Worm (Caenorhabditis elegans) whole organism, late embryonic: ENCODE data around the gene irld-51.

ENCODE experiments used
- F13H6.1 ChIP-seq: sonication (generic microtip); optimal IDR thresholded peaks from 2 replicates; lab custom pipeline; 2016; ENCODE audit warnings: missing genetic modification characterization, missing compliant biosample characterization
- ama-1 ChIP-seq: fragments of 150-350 bp; optimal IDR thresholded peaks from 2 replicates; lab custom pipeline; 2014
- ceh-2 ChIP-seq: sonication (generic microtip); optimal IDR thresholded peaks from 2 replicates; lab custom pipeline; 2016; ENCODE audit warnings: missing genotype, missing genetic modification characterization, missing compliant biosample characterization
- ceh-24 ChIP-seq: sonication (generic microtip); optimal IDR thresholded peaks from 2 replicates; lab custom pipeline; 2016; ENCODE audit warnings: mild to moderate bottlenecking, missing genetic modification characterization, missing compliant biosample characterization
- ceh-30 ChIP-seq: fragments of 150-350 bp; optimal IDR thresholded peaks from 2 replicates; lab custom pipeline; 2014; ENCODE audit warnings: missing biosample characterization, missing genetic modification characterization
- ceh-34 ChIP-seq: sonication (generic microtip); optimal IDR thresholded peaks from 2 replicates; lab custom pipeline; 2016; ENCODE audit warnings: mild to moderate bottlenecking, missing genetic modification characterization, missing compliant biosample characterization
- ceh-45 ChIP-seq: fragments of 200-800 bp; sonication (Bioruptor generic); IDR thresholded peaks from 2 replicates; pipeline ENCODE4 v1.3.6; 2022; ENCODE audit warnings: missing genetic modification reagents, missing genetic modification characterization, missing compliant biosample characterization
- dmd-4 ChIP-seq: sonication (generic microtip); optimal IDR thresholded peaks from 2 replicates; lab custom pipeline; 2016; ENCODE audit warnings: borderline replicate concordance, missing genetic modification characterization, missing compliant biosample characterization
- dve-1 ChIP-seq: sonication (generic microtip); optimal IDR thresholded peaks from 2 replicates; lab custom pipeline; 2017; ENCODE audit warnings: antibody characterized with exemption, mild to moderate bottlenecking, missing genetic modification characterization, missing compliant biosample characterization
- ets-4 ChIP-seq: sonication (generic microtip); optimal IDR thresholded peaks from 2 replicates; lab custom pipeline; 2016; ENCODE audit warnings: missing genetic modification characterization, missing compliant biosample characterization
- fax-1 ChIP-seq: sonication (generic microtip); optimal IDR thresholded peaks from 2 replicates; lab custom pipeline; 2016; ENCODE audit warnings: missing genotype, missing genetic modification characterization, missing compliant biosample characterization
- gmeb-2 ChIP-seq: sonication (generic microtip); optimal IDR thresholded peaks from 2 replicates; lab custom pipeline; 2016; ENCODE audit warnings: missing genetic modification characterization, inconsistent platforms, missing compliant biosample characterization
- hlh-15 ChIP-seq: sonication (generic microtip); optimal IDR thresholded peaks from 2 replicates; lab custom pipeline; 2016; ENCODE audit warnings: missing genetic modification characterization, missing compliant biosample characterization
- hlh-30 ChIP-seq: sonication (generic microtip); optimal IDR thresholded peaks from 2 replicates; lab custom pipeline; 2017; ENCODE audit warnings: antibody characterized with exemption, missing genetic modification characterization, missing compliant biosample characterization; ENCODE audit not compliant: insufficient read depth
- hlh-6 ChIP-seq: sonication (generic microtip); optimal IDR thresholded peaks from 2 replicates; lab custom pipeline; 2016; ENCODE audit warnings: missing genotype, missing genetic modification characterization, missing compliant biosample characterization
- hlh-8 ChIP-seq: sonication (generic microtip); optimal IDR thresholded peaks from 2 replicates; lab custom pipeline; 2016; ENCODE audit warnings: missing genotype, missing genetic modification characterization, missing compliant biosample characterization
- lin-11 ChIP-seq: fragments of 200-800 bp; sonication (Bioruptor generic); optimal IDR thresholded peaks from 2 replicates; lab custom pipeline; 2018; ENCODE audit warnings: mild to moderate bottlenecking, missing genetic modification characterization, missing compliant biosample characterization
- madf-2 ChIP-seq: sonication (generic microtip); optimal IDR thresholded peaks from 2 replicates; lab custom pipeline; 2017; ENCODE audit warnings: missing genetic modification characterization, missing compliant biosample characterization
- mec-3 ChIP-seq: sonication (generic microtip); optimal IDR thresholded peaks from 2 replicates; lab custom pipeline; 2016; ENCODE audit warnings: borderline replicate concordance, missing genetic modification characterization, missing compliant biosample characterization
- nfya-1 ChIP-seq: sonication (generic microtip); optimal IDR thresholded peaks from 2 replicates; lab custom pipeline; 2017; ENCODE audit warnings: missing genetic modification characterization, mild to moderate bottlenecking, missing compliant biosample characterization, antibody characterized with exemption, moderate library complexity
- nhr-11 ChIP-seq: fragments of 150-350 bp; optimal IDR thresholded peaks from 2 replicates; lab custom pipeline; 2014; ENCODE audit warnings: missing biosample characterization, missing genetic modification characterization
- nhr-232 ChIP-seq: sonication (generic microtip); optimal IDR thresholded peaks from 2 replicates; lab custom pipeline; 2016; ENCODE audit warnings: missing genetic modification characterization, missing compliant biosample characterization
- pat-9 ChIP-seq: fragments of 200-800 bp; sonication (Bioruptor generic); optimal IDR thresholded peaks from 2 replicates; lab custom pipeline; 2018; ENCODE audit warnings: mild to moderate bottlenecking, missing genetic modification characterization, moderate library complexity, missing compliant biosample characterization
- pax-1 ChIP-seq: fragments of 150-350 bp; optimal IDR thresholded peaks from 2 replicates; lab custom pipeline; 2014; ENCODE audit warnings: missing biosample characterization, missing genetic modification characterization
- ref-2 ChIP-seq: sonication (generic microtip); optimal IDR thresholded peaks from 2 replicates; lab custom pipeline; 2016; ENCODE audit warnings: missing genetic modification characterization, missing compliant biosample characterization
- rnt-1 ChIP-seq: sonication (generic microtip); optimal IDR thresholded peaks from 2 replicates; lab custom pipeline; 2016; ENCODE audit warnings: missing genetic modification characterization, missing compliant biosample characterization
- sdc-2 ChIP-seq: sonication (generic microtip); optimal IDR thresholded peaks from 2 replicates; lab custom pipeline; 2016; ENCODE audit warnings: missing genotype, missing genetic modification characterization, missing compliant biosample characterization
- sox-4 ChIP-seq: sonication (generic microtip); optimal IDR thresholded peaks from 2 replicates; lab custom pipeline; 2017; ENCODE audit warnings: mild to moderate bottlenecking, missing genetic modification characterization, inconsistent platforms, missing compliant biosample characterization
- tbx-2 ChIP-seq: sonication (generic microtip); optimal IDR thresholded peaks from 2 replicates; lab custom pipeline; 2016; ENCODE audit warnings: missing genetic modification characterization, missing compliant biosample characterization
- unc-3 ChIP-seq, 2 experiments: fragments of 200-800 bp in 1 of 2; sonication (Bioruptor generic) in 1 of 2; sonication (generic microtip) in 1 of 2; conservative IDR thresholded peaks in 1 of 2; optimal IDR thresholded peaks in 1 of 2; 2 replicates each; pipeline versions ENCODE4 v1.3.6 to Lab custom; 2016 to 2022; ENCODE audit warnings: missing compliant biosample characterization in 2 of 2, missing genetic modification characterization in 2 of 2, missing genetic modification reagents in 1 of 2
- unc-42 ChIP-seq: sonication (generic microtip); optimal IDR thresholded peaks from 2 replicates; lab custom pipeline; 2016; ENCODE audit warnings: missing genotype, missing genetic modification characterization, missing compliant biosample characterization
- unc-55 ChIP-seq: sonication (generic microtip); optimal IDR thresholded peaks from 2 replicates; lab custom pipeline; 2017; ENCODE audit warnings: missing biosample characterization, missing genetic modification reagents, missing genetic modification characterization
- unc-86 ChIP-seq: sonication (generic microtip); optimal IDR thresholded peaks from 2 replicates; lab custom pipeline; 2016; ENCODE audit warnings: missing genetic modification characterization, missing compliant biosample characterization
- zip-5 ChIP-seq: sonication (generic microtip); optimal IDR thresholded peaks from 2 replicates; lab custom pipeline; 2016; ENCODE audit warnings: missing genetic modification characterization, missing compliant biosample characterization

The irld-51 gene

ce11 chrII:2946438-2946837 lies 6.1 kb downstream of the irld-51 start, which contains the start of gene srw-79:
srw-79 (plus strand) TSS chrII:2946738.
- TF ChIP-seq ceh-45 (GFP tag; lab: Robert Waterston, UW) (no peak), unc-55 (GFP tag; lab: Kevin White, UChicago) (no peak), fax-1 (no peak), mec-3 (tag; lab: Kevin White, UChicago) (no peak), ama-1 (lab: Kevin White, UChicago) (no peak), F13H6.1 (tag; lab: Kevin White, UChicago) (no peak), ceh-30 (tag; lab: Kevin White, UChicago) (no peak), pat-9 (tag; lab: Kevin White, UChicago) (no peak), nfya-1 (tag; lab: Kevin White, UChicago) (no peak), unc-3 (GFP tag; conservative IDR thresholded peaks at IDR 0.05; lab: Robert Waterston, UW) (no peak), unc-3 (tag; optimal IDR thresholded peaks at IDR 0.05; lab: Kevin White, UChicago) (no peak), tbx-2 (tag; lab: Kevin White, UChicago) (no peak), zip-5 (tag; lab: Kevin White, UChicago) (no peak), sdc-2 (no peak), dmd-4 (tag; lab: Kevin White, UChicago) (no peak), lin-11 (tag; lab: Kevin White, UChicago) (no peak), nhr-232 (no peak), ceh-24 (tag; lab: Kevin White, UChicago) (no peak), hlh-15 (tag; lab: Kevin White, UChicago) (no peak), hlh-30 (no peak)
- TF ChIP-seq, all 69 proteins: peak for 0

ce11 chrII:2943966-2944365 lies 8.6 kb downstream of the irld-51 start, which contains the start of the genes irld-50 and irld-49:
irld-50 (minus strand) TSS chrII:2944066.
irld-49 (plus strand) TSS chrII:2944176.
- no peak for TF ChIP-seq madf-2 (tag; lab: Kevin White, UChicago)
- no peak for TF ChIP-seq dve-1
- no peak for TF ChIP-seq ets-4
- TF ChIP-seq ceh-34: no peak

- TF ChIP-seq unc-42 (tag; lab: Kevin White, UChicago): no peak
- no peak for TF ChIP-seq unc-86 (tag; lab: Kevin White, UChicago)
- no peak for TF ChIP-seq sdc-2
- no peak for TF ChIP-seq ceh-2 (tag; lab: Kevin White, UChicago)
- no peak for TF ChIP-seq tbx-2 (tag; lab: Kevin White, UChicago)
- TF ChIP-seq gmeb-2 (tag; lab: Kevin White, UChicago): no peak
- TF ChIP-seq sox-4 (tag; lab: Kevin White, UChicago): no peak
- TF ChIP-seq unc-3 (GFP tag; conservative IDR thresholded peaks at IDR 0.05; lab: Robert Waterston, UW): no peak
- TF ChIP-seq unc-3 (tag; optimal IDR thresholded peaks at IDR 0.05; lab: Kevin White, UChicago): no peak
- no peak for TF ChIP-seq fax-1
- TF ChIP-seq madf-2 (tag; lab: Kevin White, UChicago): no peak
- TF ChIP-seq rnt-1: no peak
- no peak for TF ChIP-seq hlh-8 (tag; lab: Kevin White, UChicago)
Measured at ce11 chrII:2940747-2941146, 11.8 kb downstream of the irld-51 start, which contains the start of gene irld-66. irld-66 (minus strand) TSS chrII:2940847.

- TF ChIP-seq pax-1 (tag; lab: Kevin White, UChicago) (no peak), dve-1 (peak; percentile 67), unc-55 (GFP tag; lab: Kevin White, UChicago) (no peak), nhr-11 (no peak), hlh-6 (tag; lab: Kevin White, UChicago) (no peak)
Measured at ce11 chrII:2939681-2940080, 12.8 kb downstream of the irld-51 start.

- TF ChIP-seq ref-2 (tag; lab: Kevin White, UChicago): no peak
Measured at ce11 chrII:2937852-2938251, 14.7 kb downstream of the irld-51 start, which contains the start of gene irld-65. irld-65 (minus strand) TSS chrII:2937952.
